Worm (Caenorhabditis elegans): ENCODE measurements around the gene T20B3.14.
A peak's percentile ranks its signal among the peaks of the same experiment; 100 is the strongest.

Gene T20B3.14

DNA sequence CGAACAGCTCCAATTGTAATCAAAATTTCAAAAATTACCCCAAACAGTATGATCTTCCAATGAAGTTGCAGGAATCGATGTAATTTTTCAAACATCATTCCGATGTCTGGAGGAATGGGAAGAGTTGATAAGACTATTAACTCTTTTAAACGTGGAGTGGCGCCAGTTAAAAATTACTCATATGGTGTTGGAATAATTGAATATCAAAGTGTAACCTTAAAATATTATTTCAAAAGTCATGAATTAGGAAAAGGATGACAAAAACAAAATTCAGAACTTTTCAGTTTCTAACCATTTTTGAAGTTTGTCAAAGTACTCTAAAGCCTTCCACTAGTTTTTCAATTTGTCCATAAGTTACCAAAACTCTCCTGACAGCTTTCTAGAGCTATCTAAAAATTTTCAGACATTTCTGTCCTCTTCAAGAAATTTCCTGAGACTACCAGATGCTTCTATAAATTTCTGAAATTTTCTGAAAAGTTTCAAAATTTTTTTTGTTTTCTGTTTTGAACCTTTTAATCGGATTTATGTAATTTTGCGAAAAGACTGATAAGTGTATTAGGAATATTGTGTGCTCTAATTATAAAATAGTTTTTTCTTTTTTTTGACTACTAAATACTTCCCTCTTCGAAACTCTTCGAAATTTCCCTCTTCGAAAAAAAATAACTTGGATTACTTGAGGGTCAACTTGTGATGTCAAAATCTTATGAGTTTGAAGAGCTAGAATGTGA, 33.0 kb upstream of the T20B3.14 start, which contains the start of the genes clec-35 and clec-27:
TSS of gene clec-35 (minus strand) at position 101 of the 728 bp plus-strand sequence.
TSS of gene clec-27 (plus strand) at position 678 of the 728 bp plus-strand sequence.
- no peak for TF ChIP-seq ets-5 (GFP tag; IDR thresholded peaks at IDR 0.05)
- TF ChIP-seq fos-1 (tag; optimal IDR thresholded peaks at IDR 0.05): no peak
- no peak for TF ChIP-seq nhr-19 (GFP tag; conservative IDR thresholded peaks at IDR 0.05)
- no peak for TF ChIP-seq F16B12.6 (tag; optimal IDR thresholded peaks at IDR 0.05)
- TF ChIP-seq isw-1 (GFP tag; IDR thresholded peaks at IDR 0.05): no peak
- TF ChIP-seq ztf-11 (tag; optimal IDR thresholded peaks at IDR 0.05): no peak
- TF ChIP-seq Y116A8C.19 (tag; optimal IDR thresholded peaks at IDR 0.05; ENCODE audit: borderline replicate concordance): no peak
- no peak for TF ChIP-seq unc-62 (GFP tag; optimal IDR thresholded peaks at IDR 0.05)
- no peak for TF ChIP-seq skn-1 (tag; optimal IDR thresholded peaks at IDR 0.05)
- no peak for TF ChIP-seq unc-98 (GFP tag; IDR thresholded peaks at IDR 0.05)
- TF ChIP-seq tbx-2 (tag; optimal IDR thresholded peaks at IDR 0.05): no peak
- TF ChIP-seq nhr-85 (tag): no peak
- TF ChIP-seq fkh-4 (tag; optimal IDR thresholded peaks at IDR 0.05; ENCODE audit: borderline replicate concordance): no peak

ce11 chrV:16852002-16852401, 30.9 kb upstream of the T20B3.14 start, which contains the start of gene clec-37:
TSS of gene clec-37 (minus strand) at chrV:16852102.
- no peak for TF ChIP-seq skn-1 (tag; optimal IDR thresholded peaks at IDR 0.05)
- TF ChIP-seq ceh-8 (GFP tag; optimal IDR thresholded peaks at IDR 0.05): no peak
- TF ChIP-seq nhr-90 (tag; optimal IDR thresholded peaks at IDR 0.05; ENCODE audit: poor library complexity): no peak
- TF ChIP-seq ceh-90 (tag; optimal IDR thresholded peaks at IDR 0.05): no peak
- TF ChIP-seq snu-23 (GFP tag; optimal IDR thresholded peaks at IDR 0.05): no peak
- TF ChIP-seq elt-3 (tag; optimal IDR thresholded peaks at IDR 0.05): no peak
- no peak for TF ChIP-seq pax-3 (tag; optimal IDR thresholded peaks at IDR 0.05)
- no peak for TF ChIP-seq egl-27 (tag; optimal IDR thresholded peaks at IDR 0.05)

- TF ChIP-seq skn-1 (tag; optimal IDR thresholded peaks at IDR 0.05): no peak
- TF ChIP-seq elt-2 (tag; optimal IDR thresholded peaks at IDR 0.05): peak; percentile 44
Observed at ce11 chrV:16848498-16848897, 27.4 kb upstream of the T20B3.14 start, which contains the start of the genes clec-36 and clec-26. TSS of gene clec-36 (minus strand) at chrV:16848598. TSS of gene clec-26 (plus strand) at chrV:16848611.

DNA sequence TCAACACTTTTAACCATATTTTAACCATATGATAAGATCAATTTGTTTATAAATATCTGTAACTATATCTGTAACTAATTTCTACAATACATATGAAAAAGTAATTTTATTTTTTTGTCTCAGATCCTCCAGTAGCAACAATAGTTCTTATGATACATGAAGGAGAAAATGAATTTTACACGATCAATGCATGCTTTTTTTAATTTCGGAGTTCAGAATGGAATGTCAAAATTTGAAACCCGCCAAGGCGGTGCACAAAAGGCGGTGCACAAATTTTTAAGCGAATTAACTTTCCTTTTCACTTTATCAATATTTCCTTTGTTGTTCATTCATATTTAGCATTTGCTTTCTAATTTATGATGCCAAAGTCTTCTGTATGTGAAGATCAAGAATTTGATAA, 21.8 kb upstream of the T20B3.14 start, which contains the start of gene clec-25:
TSS of gene clec-25 (plus strand) at position 301 of the 400 bp plus-strand sequence.
- no peak for TF ChIP-seq ztf-11 (tag; optimal IDR thresholded peaks at IDR 0.05)
- no peak for TF ChIP-seq grh-1 (GFP tag; IDR thresholded peaks at IDR 0.05)
- no peak for TF ChIP-seq xbp-1 (tag; optimal IDR thresholded peaks at IDR 0.05)
- no peak for TF ChIP-seq zip-4 (GFP tag; optimal IDR thresholded peaks at IDR 0.05)
- no peak for TF ChIP-seq nhr-47 (tag; optimal IDR thresholded peaks at IDR 0.05)

ce11 chrV:16840961-16841360, 19.8 kb upstream of the T20B3.14 start, which contains the start of gene clec-40:
TSS of gene clec-40 (minus strand) at chrV:16841061.
- TF ChIP-seq ama-1 (optimal IDR thresholded peaks at IDR 0.05) (no peak), pax-3 (tag; optimal IDR thresholded peaks at IDR 0.05) (no peak), unc-98 (GFP tag; IDR thresholded peaks at IDR 0.05) (no peak), mdl-1 (tag; optimal IDR thresholded peaks at IDR 0.05) (no peak), skn-1 (tag; optimal IDR thresholded peaks at IDR 0.05) (no peak), lin-13 (GFP tag; optimal IDR thresholded peaks at IDR 0.05) (no peak), nhr-20 (tag; optimal IDR thresholded peaks at IDR 0.05) (no peak), ceh-82 (tag; optimal IDR thresholded peaks at IDR 0.05) (no peak), nhr-12 (tag; optimal IDR thresholded peaks at IDR 0.05) (no peak), blmp-1 (tag; optimal IDR thresholded peaks at IDR 0.05) (no peak), nhr-84 (tag; optimal IDR thresholded peaks at IDR 0.05) (no peak), ceh-63 (GFP tag; optimal IDR thresholded peaks at IDR 0.05) (no peak), lin-14 (GFP tag; optimal IDR thresholded peaks at IDR 0.05) (no peak), lir-3 (tag; optimal IDR thresholded peaks at IDR 0.05; ENCODE audit: poor library complexity) (no peak), hpl-2 (GFP tag; optimal IDR thresholded peaks at IDR 0.05) (no peak), C34B4.2 (tag; optimal IDR thresholded peaks at IDR 0.05) (no peak), nhr-47 (tag; optimal IDR thresholded peaks at IDR 0.05) (no peak)
